Worm (Caenorhabditis elegans) whole organism, L4 larva: ENCODE measurements around the gene ora-1.
A peak's percentile ranks its signal among the peaks of the same experiment; 100 is the strongest.

Experiments used
- F44E2.7 ChIP-seq: fragments of 200-800 bp; sonication (Bioruptor generic); IDR thresholded peaks from 2 replicates; pipeline ENCODE4 v2.1.2; 2022; ENCODE audit warnings: missing genetic modification characterization, missing compliant biosample characterization
- T20F7.1 ChIP-seq: fragments of 200-800 bp; sonication (Bioruptor generic); optimal IDR thresholded peaks from 2 replicates; lab custom pipeline; 2018; ENCODE audit warnings: mild to moderate bottlenecking, missing genetic modification characterization, missing compliant biosample characterization
- Y5F2A.4 ChIP-seq: fragments of 200-800 bp; sonication (Bioruptor generic); optimal IDR thresholded peaks from 2 replicates; lab custom pipeline; 2018; ENCODE audit warnings: mild to moderate bottlenecking, missing genetic modification characterization, missing compliant biosample characterization
- ZK337.2 ChIP-seq: fragments of 200-800 bp; sonication (Bioruptor generic); IDR thresholded peaks from 2 replicates; pipeline ENCODE4 v1.3.6; 2022; ENCODE audit warnings: missing genetic modification reagents, missing genetic modification characterization, missing compliant biosample characterization
- aha-1 ChIP-seq: fragments of 150-350 bp; peaks from one replicate; lab custom pipeline; 2014; ENCODE audit warnings: missing biosample characterization, missing genetic modification characterization
- ama-1 ChIP-seq: fragments of 150-350 bp; optimal IDR thresholded peaks from 2 replicates; lab custom pipeline; 2014; ENCODE audit warnings: inconsistent platforms, mixed read lengths
- arid-1 ChIP-seq: fragments of 200-800 bp; sonication (Bioruptor generic); conservative IDR thresholded peaks from 2 replicates; pipeline ENCODE4 v1.3.6; 2022; ENCODE audit warnings: missing genetic modification reagents, missing genetic modification characterization, missing compliant biosample characterization
- attf-4 ChIP-seq: sonication (generic microtip); optimal IDR thresholded peaks from 3 replicates; lab custom pipeline; 2017; ENCODE audit warnings: missing biosample characterization, missing genetic modification characterization
- ceh-44 ChIP-seq: fragments of 200-800 bp; sonication (Bioruptor generic); IDR thresholded peaks from 2 replicates; pipeline ENCODE4 v1.3.6; 2022; ENCODE audit warnings: missing genetic modification reagents, missing genetic modification characterization, missing compliant biosample characterization
- ceh-62 ChIP-seq: sonication (generic microtip); optimal IDR thresholded peaks from 2 replicates; lab custom pipeline; 2017; ENCODE audit warnings: missing biosample characterization, missing genetic modification characterization
- ceh-82 ChIP-seq: sonication (generic microtip); optimal IDR thresholded peaks from 2 replicates; lab custom pipeline; 2017; ENCODE audit warnings: missing biosample characterization, missing genetic modification characterization
- daf-16 ChIP-seq, 3 experiments: sonication (generic microtip); optimal IDR thresholded peaks; 2 replicates each; lab custom pipeline; 2016 to 2017; ENCODE audit warnings: missing genetic modification characterization in 3 of 3, missing genetic modification reagents in 3 of 3, mild to moderate bottlenecking in 2 of 3, missing compliant biosample characterization in 2 of 3, missing biosample characterization in 1 of 3, moderate library complexity in 1 of 3
- daf-19 ChIP-seq: fragments of 200-800 bp; sonication (Bioruptor generic); conservative IDR thresholded peaks from 2 replicates; pipeline ENCODE4 v1.3.6; 2022; ENCODE audit warnings: missing genetic modification characterization, missing compliant biosample characterization
- daf-8 ChIP-seq: fragments of 200-800 bp; sonication (Bioruptor generic); IDR thresholded peaks from 2 replicates; pipeline ENCODE4 v1.3.6; 2022; ENCODE audit warnings: missing genetic modification characterization, missing compliant biosample characterization
- dmd-8 ChIP-seq: fragments of 200-800 bp; sonication (Bioruptor generic); IDR thresholded peaks from 2 replicates; pipeline ENCODE4 v1.3.6; 2022; ENCODE audit warnings: missing genetic modification characterization, missing compliant biosample characterization
- dve-1 ChIP-seq: sonication (generic microtip); optimal IDR thresholded peaks from 2 replicates; lab custom pipeline; 2017; ENCODE audit warnings: antibody characterized with exemption, mild to moderate bottlenecking, missing genetic modification characterization, missing compliant biosample characterization; ENCODE audit not compliant: insufficient read depth
- egl-43 ChIP-seq: fragments of 200-800 bp; sonication (Bioruptor generic); IDR thresholded peaks from 2 replicates; pipeline ENCODE4 v1.3.6; 2022; ENCODE audit warnings: missing genetic modification reagents, missing genetic modification characterization, missing compliant biosample characterization
- fkh-10 ChIP-seq: fragments of 150-350 bp; optimal IDR thresholded peaks from 2 replicates; lab custom pipeline; 2014; ENCODE audit warnings: missing biosample characterization, missing genetic modification reagents, missing genetic modification characterization
- gei-8 ChIP-seq: fragments of 200-800 bp; sonication (Bioruptor generic); optimal IDR thresholded peaks from 2 replicates; lab custom pipeline; 2018; ENCODE audit warnings: mild to moderate bottlenecking, missing genetic modification characterization, missing compliant biosample characterization
- hif-1 ChIP-seq, 2 experiments: sonication (generic microtip); optimal IDR thresholded peaks; 2 replicates each; lab custom pipeline; 2016 to 2017; ENCODE audit warnings: missing compliant biosample characterization in 2 of 2, missing genetic modification characterization in 2 of 2, missing genetic modification reagents in 2 of 2, missing genotype in 2 of 2, mild to moderate bottlenecking in 1 of 2
- hlh-11 ChIP-seq: fragments of 200-800 bp; sonication (Bioruptor generic); optimal IDR thresholded peaks from 2 replicates; lab custom pipeline; 2018; ENCODE audit warnings: mild to moderate bottlenecking, missing genetic modification characterization, missing compliant biosample characterization
- hlh-30 ChIP-seq: sonication (generic microtip); optimal IDR thresholded peaks from 2 replicates; lab custom pipeline; 2017; ENCODE audit warnings: antibody characterized with exemption, mild to moderate bottlenecking, missing genetic modification characterization, missing compliant biosample characterization; ENCODE audit not compliant: insufficient read depth
- jun-1 ChIP-seq: fragments of 150-350 bp; optimal IDR thresholded peaks from 2 replicates; lab custom pipeline; 2014; ENCODE audit warnings: missing biosample characterization, missing genetic modification reagents, missing genetic modification characterization
- lin-13 ChIP-seq: fragments of 150-350 bp; optimal IDR thresholded peaks from 2 replicates; lab custom pipeline; 2014; ENCODE audit warnings: missing biosample characterization, missing genetic modification reagents, missing genetic modification characterization
- lin-29 ChIP-seq: fragments of 200-800 bp; sonication (Bioruptor generic); IDR thresholded peaks from 2 replicates; pipeline ENCODE4 v1.3.6; 2022; ENCODE audit warnings: missing genetic modification reagents, missing genetic modification characterization, missing compliant biosample characterization
- lin-38 ChIP-seq: fragments of 200-800 bp; sonication (Bioruptor generic); IDR thresholded peaks from 2 replicates; pipeline ENCODE4 v1.3.6; 2022; ENCODE audit warnings: missing genetic modification reagents, missing genetic modification characterization, missing compliant biosample characterization
- lir-3 ChIP-seq: sonication (generic microtip); optimal IDR thresholded peaks from 2 replicates; lab custom pipeline; 2016; ENCODE audit warnings: mild to moderate bottlenecking, missing genetic modification characterization, missing compliant biosample characterization
- lsy-2 ChIP-seq, 2 experiments: fragments of 150-350 bp in 1 of 2; sonication (generic microtip) in 1 of 2; optimal IDR thresholded peaks; 2 replicates each; lab custom pipeline; 2014 to 2017; ENCODE audit warnings: missing biosample characterization in 2 of 2, missing genetic modification characterization in 2 of 2
- madf-5 ChIP-seq, 2 experiments: fragments of 200-800 bp; sonication (Bioruptor generic); IDR thresholded peaks; 2 replicates each; pipeline ENCODE4 v1.3.6; 2022; ENCODE audit warnings: missing compliant biosample characterization in 2 of 2, missing genetic modification characterization in 2 of 2
- mdl-1 ChIP-seq, 2 experiments: fragments of 150-350 bp in 1 of 2; sonication (generic microtip) in 1 of 2; optimal IDR thresholded peaks; 2 replicates each; lab custom pipeline; 2014 to 2017; ENCODE audit warnings: missing biosample characterization in 2 of 2, missing genetic modification characterization in 2 of 2
- mdt-29 ChIP-seq: fragments of 200-800 bp; sonication (Bioruptor generic); IDR thresholded peaks from 2 replicates; pipeline ENCODE4 v1.3.6; 2022; ENCODE audit warnings: missing genetic modification reagents, missing genetic modification characterization, missing compliant biosample characterization
- mes-2 ChIP-seq: sonication (generic microtip); optimal IDR thresholded peaks from 2 replicates; lab custom pipeline; 2016; ENCODE audit warnings: missing genotype, mild to moderate bottlenecking, missing genetic modification characterization, missing compliant biosample characterization; ENCODE audit not compliant: poor library complexity, severe bottlenecking
- mxl-2 ChIP-seq: fragments of 200-800 bp; sonication (Bioruptor generic); conservative IDR thresholded peaks from 2 replicates; pipeline ENCODE4 v1.3.6; 2022; ENCODE audit warnings: missing genetic modification reagents, missing genetic modification characterization, missing compliant biosample characterization
- mxl-3 ChIP-seq: fragments of 200-800 bp; sonication (Bioruptor generic); optimal IDR thresholded peaks from 2 replicates; lab custom pipeline; 2018; ENCODE audit warnings: mild to moderate bottlenecking, missing genetic modification characterization, missing compliant biosample characterization
- nhr-10 ChIP-seq: fragments of 150-350 bp; optimal IDR thresholded peaks from 2 replicates; lab custom pipeline; 2014; ENCODE audit warnings: missing biosample characterization, missing genetic modification characterization
- nhr-102 ChIP-seq: sonication (generic microtip); optimal IDR thresholded peaks from 2 replicates; lab custom pipeline; 2016; ENCODE audit warnings: mild to moderate bottlenecking, missing genetic modification characterization, moderate library complexity, missing compliant biosample characterization
- nhr-11 ChIP-seq: fragments of 150-350 bp; optimal IDR thresholded peaks from 2 replicates; lab custom pipeline; 2014; ENCODE audit warnings: missing biosample characterization, missing genetic modification characterization
- nhr-28 ChIP-seq: fragments of 150-350 bp; optimal IDR thresholded peaks from 2 replicates; lab custom pipeline; 2014; ENCODE audit warnings: missing biosample characterization, missing genetic modification characterization
- nhr-41 ChIP-seq: fragments of 200-800 bp; sonication (Bioruptor generic); IDR thresholded peaks from 2 replicates; pipeline ENCODE4 v1.3.6; 2022; ENCODE audit warnings: missing genetic modification reagents, missing genetic modification characterization, missing compliant biosample characterization
- nhr-48 ChIP-seq: sonication (generic microtip); optimal IDR thresholded peaks from 2 replicates; lab custom pipeline; 2016; ENCODE audit warnings: mild to moderate bottlenecking, missing genetic modification characterization, missing compliant biosample characterization
- nhr-6 ChIP-seq: fragments of 150-350 bp; optimal IDR thresholded peaks from 2 replicates; lab custom pipeline; 2014; ENCODE audit warnings: missing biosample characterization, missing genetic modification characterization
- pha-4 ChIP-seq, 2 experiments: fragments of 150-350 bp in 1 of 2; fragments of 200-800 bp in 1 of 2; sonication (Bioruptor generic) in 1 of 2; IDR thresholded peaks in 1 of 2; optimal IDR thresholded peaks in 1 of 2; 2 replicates each; pipeline versions ENCODE4 v1.3.6 to Lab custom; 2014 to 2022; ENCODE audit warnings: missing genetic modification characterization in 2 of 2, missing genetic modification reagents in 2 of 2, missing biosample characterization in 1 of 2, missing compliant biosample characterization in 1 of 2
- sdz-12 ChIP-seq: fragments of 200-800 bp; sonication (Bioruptor generic); optimal IDR thresholded peaks from 2 replicates; lab custom pipeline; 2018; ENCODE audit warnings: mild to moderate bottlenecking, missing genetic modification characterization, missing compliant biosample characterization
- snpc-4 ChIP-seq: fragments of 150-350 bp; optimal IDR thresholded peaks from 2 replicates; lab custom pipeline; 2014; ENCODE audit warnings: missing biosample characterization, missing genetic modification characterization
- spr-1 ChIP-seq: sonication (generic microtip); optimal IDR thresholded peaks from 2 replicates; lab custom pipeline; 2016; ENCODE audit warnings: mild to moderate bottlenecking, missing genetic modification characterization, missing compliant biosample characterization
- tra-1 ChIP-seq: fragments of 200-800 bp; sonication (Bioruptor generic); IDR thresholded peaks from 2 replicates; pipeline ENCODE4 v1.3.6; 2022; ENCODE audit warnings: missing genetic modification reagents, missing genetic modification characterization, missing compliant biosample characterization
- unc-130 ChIP-seq: sonication (generic microtip); optimal IDR thresholded peaks from 2 replicates; lab custom pipeline; 2016; ENCODE audit warnings: missing genetic modification reagents, missing genetic modification characterization, missing compliant biosample characterization
- vab-7 ChIP-seq: fragments of 200-800 bp; sonication (Bioruptor generic); IDR thresholded peaks from 2 replicates; pipeline ENCODE4 v1.3.6; 2022; ENCODE audit warnings: missing genetic modification reagents, missing genetic modification characterization, missing compliant biosample characterization

Gene ora-1

DNA sequence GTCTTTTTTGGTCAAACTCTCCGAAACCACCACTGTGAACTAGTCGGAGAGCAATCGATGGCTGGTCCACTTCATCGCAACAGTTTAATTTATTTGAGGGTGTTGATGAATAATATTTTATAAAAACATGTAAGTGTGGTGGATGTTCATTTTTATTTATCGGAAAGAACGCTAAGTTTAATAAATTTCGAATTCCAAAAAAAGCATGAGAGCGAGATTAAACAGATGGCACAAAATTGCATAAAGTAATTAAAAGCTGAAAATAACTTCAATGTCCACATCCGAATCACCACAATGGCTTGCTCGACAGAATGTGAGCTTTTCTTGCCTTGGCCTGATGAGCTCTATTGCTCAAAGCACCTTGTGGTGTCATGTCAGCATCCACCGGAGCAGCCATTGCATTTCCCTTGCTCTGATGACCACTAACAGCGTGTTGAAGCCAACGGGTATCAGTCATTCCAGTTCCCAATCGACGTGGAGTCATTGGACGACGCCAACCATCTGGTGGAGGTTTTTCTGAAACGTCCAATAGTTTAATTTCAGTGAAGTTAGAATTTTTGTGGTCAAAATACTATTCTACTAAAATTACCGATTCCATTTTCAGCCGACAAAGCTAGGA, 6.1 kb downstream of the ora-1 start (continued):
- peak; percentile 19 for TF ChIP-seq lin-13 (GFP tag; lab: Kevin White, UChicago)
- peak; percentile 58 for TF ChIP-seq aha-1 (tag; lab: Kevin White, UChicago)
- no peak for TF ChIP-seq dmd-8
- TF ChIP-seq daf-16 (GFP tag; optimal IDR thresholded peaks at IDR 0.05; lab: Kevin White, UChicago) = peak in 1 of 2 experiments; percentile 14
- TF ChIP-seq daf-16 (tag; optimal IDR thresholded peaks at IDR 0.05; lab: Kevin White, UChicago) = peak; percentile 4
- peak; percentile 34; the same call in 1 of the 2 replicates for TF ChIP-seq pha-4 (GFP tag; IDR thresholded peaks at IDR 0.05; lab: Robert Waterston, UW)
- TF ChIP-seq pha-4 (tag; optimal IDR thresholded peaks at IDR 0.05; lab: Kevin White, UChicago) = no peak
- TF ChIP-seq lsy-2 (tag; optimal IDR thresholded peaks at IDR 0.05; lab: Kevin White, UChicago) = no peak

DNA sequence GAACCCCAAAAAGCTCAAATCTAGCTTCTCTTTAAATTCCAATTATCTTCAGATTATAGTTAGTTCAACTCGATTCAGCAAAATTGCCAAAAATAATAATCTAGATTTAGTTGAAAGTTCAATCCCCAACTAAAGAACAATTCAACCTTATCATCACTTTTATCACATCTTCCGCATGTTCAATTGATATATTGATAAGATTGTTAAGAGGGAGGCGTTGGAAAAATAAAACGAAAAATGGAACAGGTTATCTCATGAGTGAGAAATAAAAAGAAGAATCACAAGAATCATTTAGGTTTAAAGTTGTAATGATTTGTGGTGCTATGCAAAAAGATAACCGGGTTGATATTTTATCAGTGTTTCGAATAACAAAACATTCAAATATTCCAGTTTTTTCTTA, 8.0 kb downstream of the ora-1 start:
- TF ChIP-seq sdz-12 (GFP tag; lab: Kevin White, UChicago) (no peak), jun-1 (tag; lab: Kevin White, UChicago) (no peak), ceh-44 (GFP tag; lab: Robert Waterston, UW) (no peak), vab-7 (GFP tag; lab: Robert Waterston, UW) (no peak), mes-2 (tag; lab: Kevin White, UChicago) (no peak), spr-1 (tag; lab: Kevin White, UChicago) (no peak), aha-1 (tag; lab: Kevin White, UChicago) (peak; percentile 47), lir-3 (tag; lab: Kevin White, UChicago) (no peak), dve-1 (tag; lab: Kevin White, UChicago) (no peak), mxl-3 (peak; percentile 61), snpc-4 (tag; lab: Kevin White, UChicago) (no peak), egl-43 (GFP tag; lab: Robert Waterston, UW) (no peak), F44E2.7 (GFP tag; lab: Robert Waterston, UW) (no peak), lin-29 (GFP tag; lab: Robert Waterston, UW) (no peak), tra-1 (GFP tag; lab: Robert Waterston, UW) (no peak), daf-19 (GFP tag; lab: Robert Waterston, UW) (no peak), hlh-30 (peak; percentile 38), ZK337.2 (GFP tag; lab: Robert Waterston, UW) (no peak), nhr-48 (tag; lab: Kevin White, UChicago) (peak; percentile 29), Y5F2A.4 (GFP tag; lab: Kevin White, UChicago) (no peak), nhr-10 (tag; lab: Kevin White, UChicago) (no peak), ceh-82 (tag; lab: Kevin White, UChicago) (no peak), nhr-41 (GFP tag; lab: Robert Waterston, UW) (no peak), attf-4 (tag; lab: Kevin White, UChicago) (no peak), nhr-28 (tag; lab: Kevin White, UChicago) (peak; percentile 46), nhr-6 (no peak), nhr-102 (tag; lab: Kevin White, UChicago) (no peak), daf-8 (GFP tag; lab: Robert Waterston, UW) (no peak), madf-5 (GFP tag; IDR thresholded peaks at IDR 0.05; lab: Robert Waterston, UW) (no peak), nhr-11 (tag; lab: Kevin White, UChicago) (no peak), hlh-11 (tag; lab: Kevin White, UChicago) (peak; percentile 27), lin-38 (no peak), mxl-2 (GFP tag; lab: Robert Waterston, UW) (no peak), gei-8 (GFP tag; lab: Kevin White, UChicago) (no peak), hif-1 (tag; optimal IDR thresholded peaks at IDR 0.05; lab: Kevin White, UChicago) (no peak), mdl-1 (tag; optimal IDR thresholded peaks at IDR 0.05; lab: Kevin White, UChicago) (peak in 1 of 2 experiments; percentile 49), unc-130 (GFP tag; lab: Kevin White, UChicago) (no peak), mdt-29 (GFP tag; lab: Robert Waterston, UW) (no peak), arid-1 (GFP tag; lab: Robert Waterston, UW) (no peak), T20F7.1 (GFP tag; lab: Kevin White, UChicago) (no peak), ceh-62 (tag; lab: Kevin White, UChicago) (no peak), fkh-10 (GFP tag; lab: Kevin White, UChicago) (no peak), ama-1 (lab: Kevin White, UChicago) (no peak)
